Fruit fly (Drosophila melanogaster) whole organism, embryonic: ENCODE results near the gene Kr-h1.

Experiments used
- Abd-B ChIP-seq: fragments of 200-800 bp; sonication (Bioruptor generic); optimal IDR thresholded peaks from 2 replicates; lab custom pipeline; 2018; ENCODE audit warnings: missing biosample characterization, mild to moderate bottlenecking, missing genetic modification characterization, moderate library complexity
- Antp ChIP-seq: fragments of 200-800 bp; sonication (Bioruptor generic); optimal IDR thresholded peaks from 3 replicates; lab custom pipeline; 2016; ENCODE audit warnings: missing biosample characterization, missing genetic modification characterization
- Atf-2 ChIP-seq: fragments of 200-800 bp; sonication (Bioruptor generic); optimal IDR thresholded peaks from 2 replicates; lab custom pipeline; 2016; ENCODE audit warnings: missing biosample characterization, missing genetic modification characterization
- Atf6 ChIP-seq: fragments of 200-800 bp; sonication (Bioruptor generic); IDR thresholded peaks from 2 replicates; pipeline ENCODE4 v1.3.6; 2022; ENCODE audit warnings: missing biosample characterization, missing genetic modification characterization
- B-H1 ChIP-seq: fragments of 200-800 bp; sonication (Bioruptor generic); IDR thresholded peaks from 3 replicates; pipeline ENCODE4 v1.3.6; 2022; ENCODE audit warnings: missing biosample characterization, missing genetic modification characterization
- CG10462 ChIP-seq: fragments of 200-800 bp; sonication (Bioruptor generic); optimal IDR thresholded peaks from 2 replicates; lab custom pipeline; 2016; ENCODE audit warnings: missing biosample characterization, missing genetic modification characterization
- CG14050 ChIP-seq: fragments of 200-800 bp; sonication (Bioruptor generic); IDR thresholded peaks from 3 replicates; pipeline ENCODE4 v1.3.6; 2022; ENCODE audit warnings: missing biosample characterization, missing genetic modification characterization
- CG17186 ChIP-seq: fragments of 200-800 bp; sonication (Bioruptor generic); optimal IDR thresholded peaks from 3 replicates; lab custom pipeline; 2017; ENCODE audit warnings: missing biosample characterization, missing genetic modification reagents, missing genetic modification characterization
- CG17359 ChIP-seq: fragments of 200-800 bp; sonication (Bioruptor generic); optimal IDR thresholded peaks from 3 replicates; lab custom pipeline; 2018; ENCODE audit warnings: missing biosample characterization, mild to moderate bottlenecking, missing genetic modification characterization, moderate library complexity
- CG18764 ChIP-seq: fragments of 200-800 bp; sonication (Bioruptor generic); optimal IDR thresholded peaks from 3 replicates; lab custom pipeline; 2016; ENCODE audit warnings: missing biosample characterization, missing genetic modification characterization
- CG2120 ChIP-seq: fragments of 200-800 bp; sonication (Bioruptor generic); optimal IDR thresholded peaks from 3 replicates; lab custom pipeline; 2016; ENCODE audit warnings: missing biosample characterization, missing genetic modification characterization
- CG2875 ChIP-seq: fragments of 200-800 bp; sonication (Bioruptor generic); optimal IDR thresholded peaks from 2 replicates; lab custom pipeline; 2017; ENCODE audit warnings: missing biosample characterization, mild to moderate bottlenecking, missing genetic modification characterization, missing genetic modification reagents
- CG30431 ChIP-seq: fragments of 200-800 bp; sonication (Bioruptor generic); optimal IDR thresholded peaks from 2 replicates; lab custom pipeline; 2017; ENCODE audit warnings: missing biosample characterization, missing genetic modification characterization
- CG3065 ChIP-seq: fragments of 200-800 bp; sonication (Bioruptor generic); optimal IDR thresholded peaks from 2 replicates; lab custom pipeline; 2016; ENCODE audit warnings: missing biosample characterization, missing genetic modification characterization
- CG32772 ChIP-seq: fragments of 200-800 bp; sonication (Bioruptor generic); IDR thresholded peaks from 2 replicates; pipeline ENCODE4 v1.3.6; 2022; ENCODE audit warnings: missing biosample characterization, missing genetic modification characterization
- CG4282 ChIP-seq: fragments of 200-800 bp; sonication (Bioruptor generic); optimal IDR thresholded peaks from 2 replicates; lab custom pipeline; 2016; ENCODE audit warnings: missing biosample characterization, missing genetic modification characterization
- CG6791 ChIP-seq: fragments of 200-800 bp; sonication (Bioruptor generic); IDR thresholded peaks from 3 replicates; pipeline ENCODE4 v1.3.6; 2022; ENCODE audit warnings: missing biosample characterization, missing genetic modification characterization; ENCODE audit not compliant: partially characterized antibody
- CG7271 ChIP-seq: fragments of 200-800 bp; sonication (Bioruptor generic); optimal IDR thresholded peaks from 2 replicates; lab custom pipeline; 2018; ENCODE audit warnings: missing biosample characterization, mild to moderate bottlenecking, missing genetic modification characterization, moderate library complexity
- CG7786 ChIP-seq: fragments of 200-800 bp; sonication (Bioruptor generic); optimal IDR thresholded peaks from 2 replicates; lab custom pipeline; 2016; ENCODE audit warnings: missing biosample characterization, missing genetic modification characterization
- CG8388 ChIP-seq: fragments of 200-800 bp; sonication (Bioruptor generic); optimal IDR thresholded peaks from 2 replicates; lab custom pipeline; 2019; ENCODE audit warnings: missing biosample characterization, mild to moderate bottlenecking, missing genetic modification characterization, moderate library complexity
- D19B ChIP-seq: fragments of 200-800 bp; sonication (Bioruptor generic); optimal IDR thresholded peaks from 2 replicates; lab custom pipeline; 2017; ENCODE audit warnings: missing biosample characterization, mild to moderate bottlenecking, missing genetic modification characterization
- Dll ChIP-seq: fragments of 200-800 bp; sonication (Bioruptor generic); IDR thresholded peaks from 4 replicates; pipeline ENCODE4 v1.3.6; 2022; ENCODE audit warnings: missing biosample characterization, missing genetic modification characterization; ENCODE audit not compliant: partially characterized antibody
- Ets97D ChIP-seq: fragments of 200-800 bp; sonication (Bioruptor generic); optimal IDR thresholded peaks from 3 replicates; lab custom pipeline; 2016; ENCODE audit warnings: missing biosample characterization, missing genetic modification characterization
- Hr51 ChIP-seq, 2 experiments: fragments of 200-800 bp; sonication (Bioruptor generic); optimal IDR thresholded peaks; 2 replicates in 1 of 2; 3 replicates in 1 of 2; lab custom pipeline; 2016 to 2018; ENCODE audit warnings: missing biosample characterization in 2 of 2, missing genetic modification characterization in 2 of 2, mild to moderate bottlenecking in 1 of 2, moderate library complexity in 1 of 2
- Kr ChIP-seq: fragments of 200-800 bp; sonication (Bioruptor generic); optimal IDR thresholded peaks from 2 replicates; lab custom pipeline; 2017; ENCODE audit warnings: missing biosample characterization, mild to moderate bottlenecking, missing genetic modification characterization
- Max ChIP-seq: fragments of 200-800 bp; sonication (Bioruptor generic); optimal IDR thresholded peaks from 2 replicates; lab custom pipeline; 2016; ENCODE audit warnings: missing biosample characterization, mild to moderate bottlenecking, missing genetic modification characterization
- Neu2 ChIP-seq: fragments of 200-800 bp; sonication (Bioruptor generic); optimal IDR thresholded peaks from 3 replicates; lab custom pipeline; 2016; ENCODE audit warnings: missing biosample characterization, missing genetic modification characterization, borderline replicate concordance
- Oli ChIP-seq: fragments of 200-800 bp; sonication (Bioruptor generic); optimal IDR thresholded peaks from 2 replicates; lab custom pipeline; 2018; ENCODE audit warnings: missing biosample characterization, mild to moderate bottlenecking, missing genetic modification characterization, moderate library complexity
- Sox100B ChIP-seq: fragments of 200-800 bp; sonication (Bioruptor generic); optimal IDR thresholded peaks from 3 replicates; lab custom pipeline; 2018; ENCODE audit warnings: missing biosample characterization, mild to moderate bottlenecking, missing genetic modification characterization
- Sox102F ChIP-seq: fragments of 200-800 bp; sonication (Bioruptor generic); optimal IDR thresholded peaks from 2 replicates; lab custom pipeline; 2018; ENCODE audit warnings: missing biosample characterization, mild to moderate bottlenecking, missing genetic modification characterization, moderate library complexity
- bsh ChIP-seq, 2 experiments: fragments of 200-800 bp; sonication (Bioruptor generic); optimal IDR thresholded peaks; 2 replicates each; lab custom pipeline; 2017 to 2018; ENCODE audit warnings: mild to moderate bottlenecking in 2 of 2, missing biosample characterization in 2 of 2, missing genetic modification characterization in 2 of 2, moderate library complexity in 1 of 2
- cato ChIP-seq: fragments of 200-800 bp; sonication (Bioruptor generic); optimal IDR thresholded peaks from 2 replicates; lab custom pipeline; 2016; ENCODE audit warnings: missing biosample characterization, missing genetic modification characterization, borderline replicate concordance
- fd3F ChIP-seq: fragments of 200-800 bp; sonication (Bioruptor generic); optimal IDR thresholded peaks from 2 replicates; lab custom pipeline; 2018; ENCODE audit warnings: missing biosample characterization, mild to moderate bottlenecking, missing genetic modification characterization, moderate library complexity
- gsb-n ChIP-seq: fragments of 200-800 bp; sonication (Bioruptor generic); optimal IDR thresholded peaks from 3 replicates; lab custom pipeline; 2018; ENCODE audit warnings: missing biosample characterization, mild to moderate bottlenecking, missing genetic modification characterization
- inv ChIP-seq: fragments of 200-800 bp; sonication (Bioruptor generic); IDR thresholded peaks from 2 replicates; pipeline ENCODE4 v1.3.6; 2022; ENCODE audit warnings: missing biosample characterization, missing genetic modification characterization; ENCODE audit not compliant: partially characterized antibody
- lilli ChIP-seq: fragments of 200-800 bp; sonication (Bioruptor generic); optimal IDR thresholded peaks from 3 replicates; lab custom pipeline; 2016; ENCODE audit warnings: missing biosample characterization, missing genetic modification characterization
- lmd ChIP-seq: fragments of 200-800 bp; sonication (Bioruptor generic); IDR thresholded peaks from 2 replicates; pipeline ENCODE4 v1.3.6; 2022; ENCODE audit warnings: missing biosample characterization, missing genetic modification characterization
- lov ChIP-seq, 2 experiments: fragments of 200-800 bp in 1 of 2; fragments of >200 bp in 1 of 2; sonication (Bioruptor generic) in 1 of 2; IDR thresholded peaks in 1 of 2; optimal IDR thresholded peaks in 1 of 2; 2 replicates in 1 of 2; 3 replicates in 1 of 2; pipeline versions ENCODE4 v1.3.6 to Lab custom; 2017 to 2022; ENCODE audit warnings: missing biosample characterization in 1 of 2, missing genetic modification characterization in 1 of 2
- mirr ChIP-seq: fragments of 200-800 bp; sonication (Bioruptor generic); optimal IDR thresholded peaks from 3 replicates; lab custom pipeline; 2018; ENCODE audit warnings: missing biosample characterization, mild to moderate bottlenecking, missing genetic modification characterization
- peb ChIP-seq: fragments of 200-800 bp; sonication (Bioruptor generic); IDR thresholded peaks from 2 replicates; pipeline ENCODE4 v1.3.6; 2022; ENCODE audit warnings: missing biosample characterization, missing genetic modification characterization
- pros ChIP-seq: fragments of 200-800 bp; sonication (Bioruptor generic); optimal IDR thresholded peaks from 3 replicates; lab custom pipeline; 2019; ENCODE audit warnings: missing biosample characterization, mild to moderate bottlenecking, missing genetic modification characterization, moderate library complexity
- sens ChIP-seq: fragments of 200-800 bp; sonication (Bioruptor generic); peaks from one replicate; lab custom pipeline; 2016; ENCODE audit warnings: missing biosample characterization, missing genetic modification characterization
- seq ChIP-seq: fragments of 200-800 bp; sonication (Bioruptor generic); IDR thresholded peaks from 2 replicates; pipeline ENCODE4 v1.3.6; 2022; ENCODE audit warnings: missing biosample characterization, missing genetic modification characterization
- so ChIP-seq: fragments of 200-800 bp; sonication (Bioruptor generic); IDR thresholded peaks from 3 replicates; pipeline ENCODE4 v1.3.6; 2022; ENCODE audit warnings: missing biosample characterization, missing genetic modification characterization
- sug ChIP-seq: fragments of 200-800 bp; optimal IDR thresholded peaks from 2 replicates; lab custom pipeline; 2019; ENCODE audit warnings: missing biosample characterization, mild to moderate bottlenecking, missing genetic modification characterization, moderate library complexity
- tll ChIP-seq, 2 experiments: fragments of 200-800 bp in 1 of 2; fragments of >200 bp in 1 of 2; sonication (Bioruptor generic) in 1 of 2; optimal IDR thresholded peaks; 2 replicates each; lab custom pipeline; 2017 to 2019; ENCODE audit warnings: missing biosample characterization in 2 of 2, missing genetic modification characterization in 2 of 2, mild to moderate bottlenecking in 1 of 2, moderate library complexity in 1 of 2
- wor ChIP-seq: fragments of 200-800 bp; sonication (Bioruptor generic); IDR thresholded peaks from 2 replicates; pipeline ENCODE4 v1.3.6; 2022; ENCODE audit warnings: missing biosample characterization, missing genetic modification characterization
- zf30C ChIP-seq: fragments of 200-800 bp; sonication (Bioruptor generic); optimal IDR thresholded peaks from 3 replicates; lab custom pipeline; 2018; ENCODE audit warnings: missing biosample characterization, mild to moderate bottlenecking, missing genetic modification characterization

Kr-h1 gene

DNA sequence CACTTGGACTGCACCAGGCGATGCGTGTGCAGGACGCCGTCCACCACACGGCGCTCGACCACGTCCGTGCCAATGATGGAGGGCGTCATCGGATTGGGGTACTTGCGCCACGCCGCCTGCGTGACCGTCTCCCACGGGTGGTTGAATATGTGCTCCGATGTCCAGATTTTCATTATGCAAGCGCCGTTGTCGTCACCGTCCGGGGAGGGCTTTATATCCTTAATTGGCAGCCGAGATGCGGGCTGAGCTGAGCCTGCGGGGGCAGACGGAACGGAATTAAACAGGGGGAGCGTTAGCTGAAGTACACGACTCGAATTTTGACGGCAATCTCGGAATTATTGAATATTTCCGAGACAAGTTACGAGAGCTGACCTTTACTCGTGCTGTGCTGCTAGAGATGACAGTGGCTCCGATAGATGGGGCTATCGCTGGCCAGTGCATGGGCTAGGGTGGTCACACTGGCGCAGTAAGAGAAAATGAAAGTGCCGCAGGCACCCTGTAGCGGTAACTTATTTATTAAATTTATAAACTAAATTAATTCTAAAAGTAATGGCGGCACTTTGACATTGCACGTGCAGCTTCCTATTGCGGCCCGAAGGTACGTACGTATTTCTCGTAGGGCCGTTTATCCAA, 34.8 kb upstream of the Kr-h1 start, which contains the start of gene IPIP (continued):
- TF ChIP-seq CG10462 (GFP tag; lab: Kevin White, UChicago) = no peak
- no peak for TF ChIP-seq Hr51 (GFP tag; optimal IDR thresholded peaks at IDR 0.05; lab: Kevin White, UChicago)
- TF ChIP-seq CG6791 (GFP tag; lab: Robert Waterston, UW) = peak; percentile 87
- TF ChIP-seq bsh (GFP tag; optimal IDR thresholded peaks at IDR 0.05; lab: Kevin White, UChicago) = peak in 1 of 2 experiments; percentile 3
- no peak for TF ChIP-seq Oli (tag; lab: Kevin White, UChicago)
- TF ChIP-seq Abd-B = no peak
- peak; percentile 4 for TF ChIP-seq Max (GFP tag; lab: Kevin White, UChicago)
- no peak for TF ChIP-seq CG3065
- no peak for TF ChIP-seq fd3F (GFP tag; lab: Kevin White, UChicago)
- TF ChIP-seq CG30431 (GFP tag; lab: Kevin White, UChicago) = no peak
- TF ChIP-seq cato (GFP tag; lab: Kevin White, UChicago) = no peak
- TF ChIP-seq mirr = peak; percentile 58
- peak; percentile 23; the same call in 1 of the 2 replicates for TF ChIP-seq CG32772 (GFP tag; lab: Robert Waterston, UW)
- no peak for TF ChIP-seq Atf6 (GFP tag; lab: Robert Waterston, UW)
- TF ChIP-seq lilli = peak; percentile 34
- no peak for TF ChIP-seq lov (optimal IDR thresholded peaks at IDR 0.05; lab: Kevin White, UChicago)
- peak; percentile 60; the same call in 1 of the 3 replicates for TF ChIP-seq lov (GFP tag; IDR thresholded peaks at IDR 0.05; lab: Robert Waterston, UW)
- TF ChIP-seq pros (GFP tag; lab: Kevin White, UChicago) = no peak
- no peak for TF ChIP-seq Sox100B
- no peak for TF ChIP-seq Atf-2 (GFP tag; lab: Kevin White, UChicago)
- TF ChIP-seq CG8388 (GFP tag; lab: Kevin White, UChicago) = no peak
- peak; percentile 17; the same call in 1 of the 3 replicates for TF ChIP-seq CG14050 (GFP tag; lab: Robert Waterston, UW)
- TF ChIP-seq tll (GFP tag; optimal IDR thresholded peaks at IDR 0.05; lab: Kevin White, UChicago) = no peak
- TF ChIP-seq D19B (GFP tag; lab: Kevin White, UChicago) = no peak
- no peak for TF ChIP-seq CG7786 (GFP tag; lab: Kevin White, UChicago)
- no peak for TF ChIP-seq Antp
- TF ChIP-seq so (GFP tag; lab: Robert Waterston, UW) = peak; percentile 44; the same call in 2 of the 3 replicates
- no peak for TF ChIP-seq zf30C
- TF ChIP-seq CG2120 (GFP tag; lab: Kevin White, UChicago) = peak; percentile 55
- TF ChIP-seq CG2875 = no peak
- peak; percentile 49; the same call in 1 of the 2 replicates for TF ChIP-seq lmd (GFP tag; lab: Robert Waterston, UW)
- TF ChIP-seq CG17359 (tag; lab: Kevin White, UChicago) = no peak
- no peak for TF ChIP-seq peb (GFP tag; lab: Robert Waterston, UW)
- peak; percentile 83 for TF ChIP-seq inv (GFP tag; lab: Robert Waterston, UW)
- TF ChIP-seq gsb-n (tag; lab: Kevin White, UChicago) = no peak
- TF ChIP-seq Ets97D (GFP tag; lab: Kevin White, UChicago) = peak; percentile 27
- no peak for TF ChIP-seq wor (GFP tag; lab: Robert Waterston, UW)
- TF ChIP-seq seq = no peak
- no peak for TF ChIP-seq CG7271 (tag; lab: Kevin White, UChicago)
- peak; percentile 74; the same call in 3 of the 4 replicates for TF ChIP-seq Dll
- no peak for TF ChIP-seq Kr (GFP tag; lab: Kevin White, UChicago)
- peak; percentile 25 for TF ChIP-seq sens (GFP tag; lab: Kevin White, UChicago)
- no peak for TF ChIP-seq Neu2
- no peak for TF ChIP-seq CG4282 (GFP tag; lab: Kevin White, UChicago)
- TF ChIP-seq sug (tag; lab: Kevin White, UChicago) = peak; percentile 53
- TF ChIP-seq Sox102F (GFP tag; lab: Kevin White, UChicago) = no peak
- no peak for TF ChIP-seq B-H1 (GFP tag; lab: Robert Waterston, UW)
- peak; percentile 49 for TF ChIP-seq CG17186 (GFP tag; lab: Kevin White, UChicago)
- no peak for TF ChIP-seq CG18764
